Worm (Caenorhabditis elegans): ENCODE data around the gene glc-4.

- no peak for TF ChIP-seq ama-1 (optimal IDR thresholded peaks at IDR 0.05)
- TF ChIP-seq egl-27 (tag; optimal IDR thresholded peaks at IDR 0.05) = no peak
- TF ChIP-seq elt-1 (tag; optimal IDR thresholded peaks at IDR 0.05) = no peak
- no peak for TF ChIP-seq ztf-4 (tag; optimal IDR thresholded peaks at IDR 0.05)
- no peak for TF ChIP-seq unc-62 (GFP tag; optimal IDR thresholded peaks at IDR 0.05)
- TF ChIP-seq ceh-82 (tag; optimal IDR thresholded peaks at IDR 0.05) = no peak
Measured at ce11 chrII:7204951-7205350, 30.2 kb upstream of the glc-4 start, which contains the start of gene srd-58.
